Fruit fly (Drosophila melanogaster) whole organism, embryonic: Measurements from ENCODE around the gene NK7.1.

Experiments
- Atf-2 ChIP-seq: fragments of 200-800 bp; sonication (Bioruptor generic); optimal IDR thresholded peaks from 2 replicates; lab custom pipeline; 2016; ENCODE audit warnings: missing biosample characterization, missing genetic modification characterization
- BtbVII ChIP-seq: fragments of 200-800 bp; sonication (Bioruptor generic); optimal IDR thresholded peaks from 3 replicates; lab custom pipeline; 2017; ENCODE audit warnings: missing biosample characterization, mild to moderate bottlenecking, missing genetic modification characterization
- CG10366 ChIP-seq: fragments of 200-800 bp; sonication (Bioruptor generic); IDR thresholded peaks from 2 replicates; pipeline ENCODE4 v1.3.6; 2022; ENCODE audit warnings: missing biosample characterization, missing genetic modification characterization
- CG10543 ChIP-seq: fragments of 200-800 bp; sonication (Bioruptor generic); optimal IDR thresholded peaks from 3 replicates; lab custom pipeline; 2017; ENCODE audit warnings: missing biosample characterization, mild to moderate bottlenecking, missing genetic modification characterization, moderate library complexity
- CG10654 ChIP-seq: fragments of 200-800 bp; sonication (Bioruptor generic); optimal IDR thresholded peaks from 2 replicates; lab custom pipeline; 2016; ENCODE audit warnings: missing biosample characterization, missing genetic modification characterization
- CG11456 ChIP-seq: fragments of 200-800 bp; sonication (Bioruptor generic); IDR thresholded peaks from 3 replicates; pipeline ENCODE4 v1.3.6; 2022; ENCODE audit warnings: missing biosample characterization, missing genetic modification characterization
- CG11560 ChIP-seq: fragments of 200-800 bp; sonication (Bioruptor generic); IDR thresholded peaks from 3 replicates; pipeline ENCODE4 v1.3.6; 2022; ENCODE audit warnings: missing biosample characterization, missing genetic modification characterization
- CG12942 ChIP-seq: fragments of 200-800 bp; sonication (Bioruptor generic); optimal IDR thresholded peaks from 3 replicates; lab custom pipeline; 2016; ENCODE audit warnings: missing biosample characterization, missing genetic modification characterization
- CG13424 ChIP-seq: fragments of 200-800 bp; sonication (Bioruptor generic); optimal IDR thresholded peaks from 2 replicates; lab custom pipeline; 2019; ENCODE audit warnings: missing biosample characterization, mild to moderate bottlenecking, missing genetic modification characterization, moderate library complexity
- CG15011 ChIP-seq: fragments of 200-800 bp; sonication (Bioruptor generic); optimal IDR thresholded peaks from 3 replicates; lab custom pipeline; 2018; ENCODE audit warnings: missing biosample characterization, mild to moderate bottlenecking, missing genetic modification characterization
- CG15269 ChIP-seq: fragments of 200-800 bp; sonication (Bioruptor generic); optimal IDR thresholded peaks from 2 replicates; lab custom pipeline; 2018; ENCODE audit warnings: missing biosample characterization, mild to moderate bottlenecking, missing genetic modification characterization, moderate library complexity
- CG18764 ChIP-seq: fragments of 200-800 bp; sonication (Bioruptor generic); optimal IDR thresholded peaks from 3 replicates; lab custom pipeline; 2016; ENCODE audit warnings: missing biosample characterization, missing genetic modification characterization
- CG2120 ChIP-seq: fragments of 200-800 bp; sonication (Bioruptor generic); optimal IDR thresholded peaks from 3 replicates; lab custom pipeline; 2016; ENCODE audit warnings: missing biosample characterization, missing genetic modification characterization
- CG2199 ChIP-seq: fragments of 200-800 bp; sonication (Bioruptor generic); IDR thresholded peaks from 3 replicates; pipeline ENCODE4 v1.3.6; 2022; ENCODE audit warnings: missing biosample characterization, missing genetic modification characterization
- CG2678 ChIP-seq: fragments of 200-800 bp; sonication (Bioruptor generic); optimal IDR thresholded peaks from 3 replicates; lab custom pipeline; 2019; ENCODE audit warnings: missing biosample characterization, mild to moderate bottlenecking, missing genetic modification characterization, moderate library complexity
- CG2712 ChIP-seq: fragments of 200-800 bp; optimal IDR thresholded peaks from 3 replicates; lab custom pipeline; 2019; ENCODE audit warnings: missing biosample characterization, mild to moderate bottlenecking, missing genetic modification characterization, moderate library complexity
- CG30403 ChIP-seq: fragments of 200-800 bp; sonication (Bioruptor generic); optimal IDR thresholded peaks from 3 replicates; lab custom pipeline; 2016; ENCODE audit warnings: missing biosample characterization, missing genetic modification characterization
- CG31224 ChIP-seq: fragments of 200-800 bp; sonication (Bioruptor generic); IDR thresholded peaks from 2 replicates; pipeline ENCODE4 v1.3.6; 2022; ENCODE audit warnings: missing biosample characterization, missing genetic modification characterization
- CG32532 ChIP-seq: fragments of 200-800 bp; sonication (Bioruptor generic); IDR thresholded peaks from 2 replicates; pipeline ENCODE4 v1.3.6; 2022; ENCODE audit warnings: missing biosample characterization, missing genetic modification characterization
- CG34422 ChIP-seq: fragments of 200-800 bp; sonication (Bioruptor generic); IDR thresholded peaks from 3 replicates; pipeline ENCODE4 v1.3.6; 2022; ENCODE audit warnings: missing biosample characterization, missing genetic modification characterization
- CG9727 ChIP-seq: fragments of 200-800 bp; sonication (Bioruptor generic); optimal IDR thresholded peaks from 3 replicates; lab custom pipeline; 2017; ENCODE audit warnings: missing biosample characterization, mild to moderate bottlenecking, missing genetic modification characterization
- CG9876 ChIP-seq: fragments of 200-800 bp; sonication (Bioruptor generic); optimal IDR thresholded peaks from 2 replicates; lab custom pipeline; 2016; ENCODE audit warnings: missing biosample characterization, missing genetic modification characterization
- CoRest ChIP-seq: fragments of 200-800 bp; sonication (Bioruptor generic); optimal IDR thresholded peaks from 3 replicates; lab custom pipeline; 2018; ENCODE audit warnings: missing biosample characterization, mild to moderate bottlenecking, missing genetic modification characterization, moderate library complexity
- D19B ChIP-seq: fragments of 200-800 bp; sonication (Bioruptor generic); optimal IDR thresholded peaks from 2 replicates; lab custom pipeline; 2017; ENCODE audit warnings: missing biosample characterization, mild to moderate bottlenecking, missing genetic modification characterization
- Hand ChIP-seq: fragments of 200-800 bp; sonication (Bioruptor generic); optimal IDR thresholded peaks from 2 replicates; lab custom pipeline; 2017; ENCODE audit warnings: mild to moderate bottlenecking, missing biosample characterization, missing genetic modification reagents, missing genetic modification characterization
- Max ChIP-seq: fragments of 200-800 bp; sonication (Bioruptor generic); optimal IDR thresholded peaks from 2 replicates; lab custom pipeline; 2016; ENCODE audit warnings: missing biosample characterization, mild to moderate bottlenecking, missing genetic modification characterization
- Pdp1 ChIP-seq, 2 experiments: fragments of 200-800 bp; sonication (Bioruptor generic); optimal IDR thresholded peaks; 3 replicates each; lab custom pipeline; 2016; ENCODE audit warnings: missing biosample characterization in 2 of 2, missing genetic modification characterization in 2 of 2, mild to moderate bottlenecking in 1 of 2, moderate library complexity in 1 of 2
- Ptx1 ChIP-seq: fragments of 200-800 bp; sonication (Bioruptor generic); IDR thresholded peaks from 2 replicates; pipeline ENCODE4 v1.3.6; 2022; ENCODE audit warnings: missing biosample characterization, missing genetic modification characterization
- Trl ChIP-seq, 3 experiments: fragments of >200 bp in 2 of 3; fragments of 200-800 bp in 1 of 3; sonication (Bioruptor generic) in 1 of 3; optimal IDR thresholded peaks; 2 replicates in 1 of 3; 3 replicates in 2 of 3; lab custom pipeline; 2016 to 2017; ENCODE audit warnings: missing biosample characterization in 1 of 3, missing genetic modification characterization in 1 of 3
- YL-1 ChIP-seq: fragments of 200-800 bp; sonication (Bioruptor generic); optimal IDR thresholded peaks from 3 replicates; lab custom pipeline; 2017; ENCODE audit warnings: missing biosample characterization, mild to moderate bottlenecking, missing genetic modification characterization
- ab ChIP-seq: fragments of 200-800 bp; sonication (Bioruptor generic); optimal IDR thresholded peaks from 2 replicates; lab custom pipeline; 2016; ENCODE audit warnings: missing biosample characterization, missing genetic modification characterization
- az2 ChIP-seq: fragments of 200-800 bp; sonication (Bioruptor generic); optimal IDR thresholded peaks from 3 replicates; lab custom pipeline; 2016; ENCODE audit warnings: missing biosample characterization, missing genetic modification characterization
- bsh ChIP-seq, 2 experiments: fragments of 200-800 bp; sonication (Bioruptor generic); optimal IDR thresholded peaks; 2 replicates each; lab custom pipeline; 2017 to 2018; ENCODE audit warnings: mild to moderate bottlenecking in 2 of 2, missing biosample characterization in 2 of 2, missing genetic modification characterization in 2 of 2, moderate library complexity in 1 of 2
- btn ChIP-seq: fragments of 200-800 bp; sonication (Bioruptor generic); optimal IDR thresholded peaks from 2 replicates; lab custom pipeline; 2016; ENCODE audit warnings: missing biosample characterization, missing genetic modification characterization
- chinmo ChIP-seq: fragments of 200-800 bp; sonication (Bioruptor generic); IDR thresholded peaks from 4 replicates; pipeline ENCODE4 v1.3.6; 2022; ENCODE audit warnings: missing biosample characterization, missing genetic modification characterization; ENCODE audit not compliant: partially characterized antibody
- chm ChIP-seq: fragments of 200-800 bp; sonication (Bioruptor generic); IDR thresholded peaks from 2 replicates; pipeline ENCODE4 v1.3.6; 2022; ENCODE audit warnings: missing biosample characterization, missing genetic modification characterization
- emc ChIP-seq: fragments of 200-800 bp; sonication (Bioruptor generic); optimal IDR thresholded peaks from 2 replicates; lab custom pipeline; 2016; ENCODE audit warnings: missing biosample characterization, missing genetic modification characterization
- ind ChIP-seq: fragments of 200-800 bp; sonication (Bioruptor generic); optimal IDR thresholded peaks from 3 replicates; lab custom pipeline; 2016; ENCODE audit warnings: missing biosample characterization, missing genetic modification characterization
- maf-S ChIP-seq: fragments of 200-800 bp; sonication (Bioruptor generic); optimal IDR thresholded peaks from 2 replicates; lab custom pipeline; 2016; ENCODE audit warnings: missing biosample characterization, missing genetic modification characterization
- mirr ChIP-seq: fragments of 200-800 bp; sonication (Bioruptor generic); optimal IDR thresholded peaks from 3 replicates; lab custom pipeline; 2018; ENCODE audit warnings: missing biosample characterization, mild to moderate bottlenecking, missing genetic modification characterization
- onecut ChIP-seq: fragments of 200-800 bp; sonication (Bioruptor generic); IDR thresholded peaks from 2 replicates; pipeline ENCODE4 v1.3.6; 2022; ENCODE audit warnings: missing biosample characterization, missing genetic modification characterization
- prd ChIP-seq, 3 experiments: fragments of >200 bp in 2 of 3; fragments of 200-800 bp in 1 of 3; sonication (Bioruptor generic) in 1 of 3; optimal IDR thresholded peaks in 2 of 3; IDR thresholded peaks in 1 of 3; 2 replicates in 2 of 3; 3 replicates in 1 of 3; pipeline versions ENCODE4 v1.3.6 to Lab custom; 2017 to 2022; ENCODE audit warnings: missing biosample characterization in 1 of 3, missing genetic modification characterization in 1 of 3
- ranshi ChIP-seq: fragments of 200-800 bp; sonication (Bioruptor generic); IDR thresholded peaks from 2 replicates; pipeline ENCODE4 v1.3.6; 2022; ENCODE audit warnings: missing biosample characterization, missing genetic modification characterization
- run ChIP-seq: fragments of 200-800 bp; sonication (Bioruptor generic); optimal IDR thresholded peaks from 3 replicates; lab custom pipeline; 2018; ENCODE audit warnings: missing biosample characterization, mild to moderate bottlenecking, missing genetic modification characterization
- sens ChIP-seq: fragments of 200-800 bp; sonication (Bioruptor generic); peaks from one replicate; lab custom pipeline; 2016; ENCODE audit warnings: missing biosample characterization, missing genetic modification characterization
- trh ChIP-seq: fragments of 200-800 bp; sonication (Bioruptor generic); optimal IDR thresholded peaks from 2 replicates; lab custom pipeline; 2016; ENCODE audit warnings: missing biosample characterization, missing genetic modification characterization
- usp ChIP-seq: fragments of >200 bp; optimal IDR thresholded peaks from 2 replicates; lab custom pipeline; 2017; ENCODE audit warnings: missing biosample characterization, missing genetic modification characterization

NK7.1 gene

DNA sequence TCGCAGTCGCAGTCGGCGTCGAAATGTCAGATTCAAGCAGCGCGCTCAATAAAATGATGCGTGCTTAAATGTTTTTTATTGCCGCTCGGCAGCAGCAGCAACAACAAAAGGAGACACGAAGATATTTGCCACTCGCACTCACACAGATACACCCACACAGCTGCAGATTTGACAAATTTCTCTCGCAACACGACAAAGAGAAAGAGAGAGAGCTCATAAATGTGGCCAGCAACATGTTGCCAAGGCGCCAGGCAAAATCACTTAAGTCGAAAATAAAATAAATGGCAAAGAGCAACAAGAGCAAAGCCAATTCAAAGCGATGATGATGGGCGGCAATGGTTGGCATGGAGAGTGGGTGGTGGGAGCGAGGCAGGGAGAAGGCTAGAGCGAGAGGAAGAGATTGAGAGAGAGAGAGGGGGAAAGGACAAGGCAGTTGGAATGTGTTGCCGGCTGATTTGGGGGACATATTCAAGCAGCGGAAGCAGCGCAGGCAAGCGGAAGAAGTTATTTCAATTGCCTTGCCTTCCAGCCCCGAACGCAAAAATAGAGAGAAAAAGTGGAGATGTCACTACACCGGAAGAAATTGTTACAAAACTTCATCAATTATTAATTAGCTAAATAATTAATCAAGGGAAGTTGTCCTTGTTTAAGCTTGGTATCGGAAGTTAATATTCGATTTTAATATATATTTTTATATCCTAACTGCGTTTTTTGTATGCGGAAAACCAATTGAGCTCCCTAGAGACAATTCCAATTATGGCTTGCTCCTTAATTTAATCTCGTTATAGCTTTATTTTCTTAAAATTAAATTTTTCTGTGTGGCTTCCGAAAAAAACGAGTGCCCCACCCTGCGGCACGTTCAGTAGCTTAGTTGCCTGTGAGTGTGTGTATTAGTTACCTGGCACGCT lies 25.7 kb downstream of the NK7.1 start (continued):
- TF ChIP-seq CoRest (tag; lab: Kevin White, UChicago): peak; percentile 75
- peak; percentile 66 for TF ChIP-seq CG15269 (tag; lab: Kevin White, UChicago)
- peak; percentile 37 to 38 for TF ChIP-seq Pdp1 (GFP tag; optimal IDR thresholded peaks at IDR 0.05; lab: Kevin White, UChicago)
- peak; percentile 42 for TF ChIP-seq CG15011 (GFP tag; lab: Kevin White, UChicago)
- TF ChIP-seq CG32532: peak; percentile 57; the same call in 1 of the 2 replicates
- TF ChIP-seq CG9876 (GFP tag; lab: Kevin White, UChicago): no peak
- peak; percentile 88; the same call in 1 of the 4 replicates for TF ChIP-seq chinmo (GFP tag; lab: Robert Waterston, UW)
- no peak for TF ChIP-seq CG31224
- peak; percentile 73 for TF ChIP-seq Ptx1 (GFP tag; lab: Robert Waterston, UW)
- peak; percentile 38; the same call in 1 of the 2 replicates for TF ChIP-seq ranshi (GFP tag; lab: Robert Waterston, UW)
- TF ChIP-seq CG10543 (GFP tag; lab: Kevin White, UChicago): peak; percentile 33
- no peak for TF ChIP-seq ab (GFP tag; lab: Kevin White, UChicago)
- TF ChIP-seq CG2712: peak; percentile 59
- TF ChIP-seq CG10654 (GFP tag; lab: Kevin White, UChicago): peak; percentile 21
- TF ChIP-seq chm (GFP tag; lab: Robert Waterston, UW): no peak
- peak; percentile 12 for TF ChIP-seq Atf-2
- TF ChIP-seq Max (GFP tag; lab: Kevin White, UChicago): peak; percentile 36
- TF ChIP-seq az2 (GFP tag; lab: Kevin White, UChicago): peak; percentile 40
- TF ChIP-seq ind (GFP tag; lab: Kevin White, UChicago): peak; percentile 48
- peak; percentile 77 for TF ChIP-seq CG2678
- TF ChIP-seq sens (GFP tag; lab: Kevin White, UChicago): peak; percentile 83
- TF ChIP-seq CG34422 (GFP tag; lab: Robert Waterston, UW): 0 out of 3 replicates have a peak, but pooled peaks have one; percentile 26
- peak; percentile 10 for TF ChIP-seq run
- TF ChIP-seq CG18764 (GFP tag; lab: Kevin White, UChicago): peak; percentile 4
- peak; percentile 40 for TF ChIP-seq CG10366
- TF ChIP-seq bsh (GFP tag; optimal IDR thresholded peaks at IDR 0.05; lab: Kevin White, UChicago): peak in 1 of 2 experiments; percentile 31
- TF ChIP-seq emc (GFP tag; lab: Kevin White, UChicago): no peak
- peak; percentile 69 to 84 for TF ChIP-seq Trl (optimal IDR thresholded peaks at IDR 0.05; lab: Kevin White, UChicago)
- no peak for TF ChIP-seq Trl (GFP tag; optimal IDR thresholded peaks at IDR 0.05; lab: Kevin White, UChicago)
- TF ChIP-seq D19B (GFP tag; lab: Kevin White, UChicago): peak; percentile 42
- no peak for TF ChIP-seq usp
- TF ChIP-seq YL-1 (GFP tag; lab: Kevin White, UChicago): no peak
- TF ChIP-seq Hand: peak; percentile 69
- TF ChIP-seq maf-S (GFP tag; lab: Kevin White, UChicago): no peak
- TF ChIP-seq CG13424: peak; percentile 51
- no peak for TF ChIP-seq prd (optimal IDR thresholded peaks at IDR 0.05; lab: Kevin White, UChicago)
- TF ChIP-seq prd (GFP tag; IDR thresholded peaks at IDR 0.05; lab: Robert Waterston, UW): peak; percentile 28; the same call in 1 of the 3 replicates
- TF ChIP-seq trh (GFP tag; lab: Kevin White, UChicago): peak; percentile 17
- peak; percentile 62 for TF ChIP-seq CG30403 (GFP tag; lab: Kevin White, UChicago)
- peak; percentile 30 for TF ChIP-seq mirr (GFP tag; lab: Kevin White, UChicago)
- TF ChIP-seq btn (GFP tag; lab: Kevin White, UChicago): no peak
- TF ChIP-seq CG12942: peak; percentile 12
- peak; percentile 76 for TF ChIP-seq CG2120 (GFP tag; lab: Kevin White, UChicago)
- TF ChIP-seq BtbVII (GFP tag; lab: Kevin White, UChicago): peak; percentile 74
- peak; percentile 61; the same call in 1 of the 3 replicates for TF ChIP-seq CG2199 (GFP tag; lab: Robert Waterston, UW)
- TF ChIP-seq onecut (GFP tag; lab: Robert Waterston, UW): 0 out of 2 replicates have a peak, but pooled peaks have one; percentile 11
- TF ChIP-seq CG11456 (GFP tag; lab: Robert Waterston, UW): 0 out of 3 replicates have a peak, but pooled peaks have one; percentile 49
- TF ChIP-seq CG11560 (tag; lab: Robert Waterston, UW): no peak
- TF ChIP-seq CG9727 (GFP tag; lab: Kevin White, UChicago): peak; percentile 65
